Worm (Caenorhabditis elegans) whole organism, early embryonic: ENCODE measurements around the gene F35B3.4.

Experiments used
- B0310.2 ChIP-seq: sonication (generic microtip); optimal IDR thresholded peaks from 2 replicates; lab custom pipeline; 2016; ENCODE audit warnings: mild to moderate bottlenecking, missing genetic modification characterization, missing compliant biosample characterization
- aly-1 ChIP-seq: sonication (generic microtip); optimal IDR thresholded peaks from 2 replicates; lab custom pipeline; 2016; ENCODE audit warnings: missing genetic modification characterization, missing compliant biosample characterization
- ama-1 ChIP-seq: fragments of 150-350 bp; optimal IDR thresholded peaks from 2 replicates; lab custom pipeline; 2014
- ceh-36 ChIP-seq: sonication (generic microtip); optimal IDR thresholded peaks from 2 replicates; lab custom pipeline; 2016; ENCODE audit warnings: missing genetic modification characterization, inconsistent platforms, missing compliant biosample characterization
- flt-1 ChIP-seq: fragments of 200-800 bp; sonication (Bioruptor generic); IDR thresholded peaks from 2 replicates; pipeline ENCODE4 v1.3.6; 2022; ENCODE audit warnings: missing genetic modification characterization, missing compliant biosample characterization
- hmbx-1 ChIP-seq: sonication (generic microtip); optimal IDR thresholded peaks from 2 replicates; lab custom pipeline; 2016; ENCODE audit warnings: mild to moderate bottlenecking, missing genetic modification characterization, missing compliant biosample characterization
- hmg-4 ChIP-seq: fragments of 200-800 bp; sonication (Bioruptor generic); optimal IDR thresholded peaks from 2 replicates; lab custom pipeline; 2018; ENCODE audit warnings: mild to moderate bottlenecking, missing genetic modification characterization, missing compliant biosample characterization
- hnd-1 ChIP-seq: sonication (generic microtip); optimal IDR thresholded peaks from 2 replicates; lab custom pipeline; 2016; ENCODE audit warnings: missing genetic modification characterization, missing compliant biosample characterization
- sea-1 ChIP-seq: fragments of 200-800 bp; sonication (Bioruptor generic); conservative IDR thresholded peaks from 2 replicates; pipeline ENCODE4 v1.3.6; 2022; ENCODE audit warnings: missing genetic modification characterization, missing compliant biosample characterization
- tbx-11 ChIP-seq: fragments of 200-800 bp; sonication (Bioruptor generic); IDR thresholded peaks from 2 replicates; pipeline ENCODE4 v1.3.6; 2022; ENCODE audit warnings: missing genetic modification characterization, missing compliant biosample characterization
- tra-4 ChIP-seq: sonication (generic microtip); optimal IDR thresholded peaks from 2 replicates; lab custom pipeline; 2017; ENCODE audit warnings: missing genetic modification characterization, missing compliant biosample characterization

- TF ChIP-seq ama-1 (lab: Kevin White, UChicago) (no peak), ceh-36 (tag; lab: Kevin White, UChicago) (no peak), tra-4 (tag; lab: Kevin White, UChicago) (no peak), aly-1 (no peak), flt-1 (no peak), hmbx-1 (no peak), hmg-4 (no peak), sea-1 (GFP tag; lab: Robert Waterston, UW) (no peak), B0310.2 (tag; lab: Kevin White, UChicago) (no peak), hnd-1 (tag; lab: Kevin White, UChicago) (no peak), tbx-11 (no peak)
These were observed 22.8 kb downstream of the F35B3.4 start for ce11 chrX:16998003-16998402.
